Fruit fly (Drosophila melanogaster): ENCODE results near the gene Qsox4.

Gene Qsox4

DNA sequence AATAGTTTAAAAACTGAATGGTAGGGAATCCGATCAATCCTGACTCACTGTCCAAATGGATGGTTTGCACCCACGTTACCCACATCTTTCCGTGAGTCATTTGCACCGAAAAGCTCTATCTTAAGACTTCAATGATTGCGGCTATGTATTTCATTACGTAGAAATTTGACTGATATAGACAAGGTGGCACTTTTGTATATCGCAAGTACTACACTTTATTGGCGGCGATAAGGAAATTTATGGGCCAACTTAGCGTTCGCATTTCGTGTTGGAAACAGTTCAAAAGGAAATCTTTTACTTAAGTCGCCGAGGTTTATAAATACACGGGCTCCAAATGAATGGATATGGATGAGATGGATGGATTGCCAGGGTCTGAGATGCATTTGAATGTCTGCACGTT is 12.3 kb downstream of the Qsox4 start (continued):
- TF ChIP-seq Pdp1 (GFP tag; optimal IDR thresholded peaks at IDR 0.05) (no peak), CG10543 (GFP tag; optimal IDR thresholded peaks at IDR 0.05) (no peak), unpg (GFP tag; optimal IDR thresholded peaks at IDR 0.05) (no peak), row (GFP tag; IDR thresholded peaks at IDR 0.05) (no peak), CG2875 (GFP tag; optimal IDR thresholded peaks at IDR 0.05) (no peak), pzg (GFP tag; optimal IDR thresholded peaks at IDR 0.05) (no peak), Sry-β (GFP tag; optimal IDR thresholded peaks at IDR 0.05) (no peak), sna (GFP tag; IDR thresholded peaks at IDR 0.05; ENCODE audit: partially characterized antibody) (no peak), CG4820 (GFP tag; optimal IDR thresholded peaks at IDR 0.05) (no peak), zen2 (GFP tag; IDR thresholded peaks at IDR 0.05; ENCODE audit: partially characterized antibody) (no peak), wor (GFP tag; IDR thresholded peaks at IDR 0.05) (no peak), exex (tag; optimal IDR thresholded peaks at IDR 0.05) (peak; percentile 77), CG31365 (tag; optimal IDR thresholded peaks at IDR 0.05) (no peak), sd (tag; optimal IDR thresholded peaks at IDR 0.05) (peak; percentile 37), CG14441 (GFP tag; IDR thresholded peaks at IDR 0.05) (no peak), Ada2b (GFP tag; IDR thresholded peaks at IDR 0.05) (no peak), emc (GFP tag; optimal IDR thresholded peaks at IDR 0.05) (no peak), HLHmδ (GFP tag; optimal IDR thresholded peaks at IDR 0.05) (no peak), CG34376 (GFP tag; optimal IDR thresholded peaks at IDR 0.05) (peak; percentile 50), Bdp1 (GFP tag; optimal IDR thresholded peaks at IDR 0.05) (no peak), CG6854 (GFP tag; optimal IDR thresholded peaks at IDR 0.05) (no peak), gsb (GFP tag; IDR thresholded peaks at IDR 0.05) (no peak)

DNA sequence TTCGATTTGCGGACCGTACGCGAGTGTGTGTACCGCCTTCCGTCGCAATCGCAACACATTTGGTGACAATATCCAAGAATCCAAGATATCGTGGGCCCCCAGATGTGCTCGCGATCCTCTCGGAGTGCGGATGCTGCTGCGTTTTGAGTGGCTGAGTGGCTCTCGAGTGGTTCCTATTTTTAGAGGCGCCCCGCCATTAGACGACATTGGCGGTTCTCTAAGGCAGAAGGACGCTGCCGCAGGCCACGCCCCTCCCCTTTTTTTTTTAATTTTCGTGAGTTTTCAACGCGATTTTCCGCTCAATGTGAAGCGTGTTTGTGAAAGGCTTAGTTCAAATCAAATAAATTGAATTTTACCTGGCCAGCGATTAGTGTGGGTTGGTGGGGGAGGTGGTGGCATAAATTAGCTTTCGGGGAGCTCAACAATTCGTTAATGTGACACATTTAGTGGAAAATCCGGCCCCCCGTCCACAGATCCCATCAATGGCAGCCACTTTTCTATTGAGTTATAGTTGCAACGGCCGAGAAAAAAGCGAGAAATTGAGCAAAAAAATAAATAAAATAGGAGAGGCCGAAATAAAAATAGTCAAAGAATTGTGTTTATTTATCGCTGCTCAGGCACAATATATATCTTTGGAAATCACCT is 15.9 kb downstream of the Qsox4 start, which contains the start of gene nau:
TSS of gene nau (minus strand) at position 61 of the 645 bp plus-strand sequence.
- peak; percentile 92 for TF ChIP-seq z (GFP tag; IDR thresholded peaks at IDR 0.05)
- no peak for TF ChIP-seq CG34224 (GFP tag; IDR thresholded peaks at IDR 0.05; ENCODE audit: partially characterized antibody)
- no peak for TF ChIP-seq CkIIα-i1 (GFP tag; IDR thresholded peaks at IDR 0.05)
- TF ChIP-seq az2 (GFP tag; optimal IDR thresholded peaks at IDR 0.05), result no peak
- TF ChIP-seq row (GFP tag; IDR thresholded peaks at IDR 0.05), result no peak
- no peak for TF ChIP-seq Xbp1 (GFP tag; optimal IDR thresholded peaks at IDR 0.05)
- TF ChIP-seq Dad (GFP tag; optimal IDR thresholded peaks at IDR 0.05), result no peak
- TF ChIP-seq CG15479 (GFP tag; optimal IDR thresholded peaks at IDR 0.05), result no peak
- TF ChIP-seq pho (GFP tag; optimal IDR thresholded peaks at IDR 0.05), result no peak
- no peak for TF ChIP-seq CG16813 (GFP tag; IDR thresholded peaks at IDR 0.05; ENCODE audit: partially characterized antibody)
- TF ChIP-seq grn (GFP tag; optimal IDR thresholded peaks at IDR 0.05), result no peak
- no peak for TF ChIP-seq CG10321 (GFP tag; IDR thresholded peaks at IDR 0.05)
- TF ChIP-seq Nf-YB (GFP tag; optimal IDR thresholded peaks at IDR 0.05), result peak; percentile 80
- TF ChIP-seq CG4707 (GFP tag; optimal IDR thresholded peaks at IDR 0.05), result no peak
- TF ChIP-seq onecut (GFP tag; IDR thresholded peaks at IDR 0.05), result no peak
- TF ChIP-seq Optix (GFP tag; IDR thresholded peaks at IDR 0.05), result no peak
- no peak for TF ChIP-seq Adf1 (GFP tag; IDR thresholded peaks at IDR 0.05)
- no peak for TF ChIP-seq sqz (GFP tag; optimal IDR thresholded peaks at IDR 0.05)
- no peak for TF ChIP-seq Chrac-16 (GFP tag; optimal IDR thresholded peaks at IDR 0.05)
- TF ChIP-seq bab2 (GFP tag; optimal IDR thresholded peaks at IDR 0.05), result no peak
- TF ChIP-seq Ada2b (GFP tag; IDR thresholded peaks at IDR 0.05), result no peak
- TF ChIP-seq CG4328 (GFP tag; optimal IDR thresholded peaks at IDR 0.05), result peak; percentile 50
- TF ChIP-seq en (GFP tag; optimal IDR thresholded peaks at IDR 0.05), result no peak
- no peak for TF ChIP-seq CG11398 (GFP tag; optimal IDR thresholded peaks at IDR 0.05)
- no peak for TF ChIP-seq CTCF (GFP tag; optimal IDR thresholded peaks at IDR 0.05)
- TF ChIP-seq sisA (GFP tag; IDR thresholded peaks at IDR 0.05), result no peak
- no peak for TF ChIP-seq luna (GFP tag; optimal IDR thresholded peaks at IDR 0.05)
- no peak for TF ChIP-seq CG11247 (GFP tag; IDR thresholded peaks at IDR 0.05)
- TF ChIP-seq bsh (GFP tag; optimal IDR thresholded peaks at IDR 0.05), result no peak
- peak; percentile 59 for TF ChIP-seq Nf-YC (tag; optimal IDR thresholded peaks at IDR 0.05)
- TF ChIP-seq Mrtf (GFP tag; IDR thresholded peaks at IDR 0.05), result no peak

Measured in whole organism, embryonic.